Worm (Caenorhabditis elegans) whole organism, L4/young adult: Measurements from ENCODE around the gene wht-1.

Experiments
- W03F9.2 ChIP-seq: fragments of 150-350 bp; optimal IDR thresholded peaks from 2 replicates; lab custom pipeline; 2014; ENCODE audit warnings: missing biosample characterization, missing genetic modification characterization
- dao-5 ChIP-seq: sonication (generic microtip); optimal IDR thresholded peaks from 2 replicates; lab custom pipeline; 2016; ENCODE audit warnings: missing genotype, missing genetic modification characterization, moderate library complexity, missing compliant biosample characterization
- him-1 ChIP-seq: sonication (generic microtip); optimal IDR thresholded peaks from 2 replicates; lab custom pipeline; 2016; ENCODE audit warnings: missing genotype, missing genetic modification reagents, missing genetic modification characterization, missing compliant biosample characterization

- TF ChIP-seq him-1 (tag; lab: Kevin White, UChicago) (no peak), dao-5 (tag; lab: Kevin White, UChicago) (no peak), W03F9.2 (tag; lab: Kevin White, UChicago) (no peak)
Observed at ce11 chrIII:6055706-6056105, 31.8 kb downstream of the wht-1 start, which contains the start of gene F40H6.5.
